Worm (Caenorhabditis elegans): ENCODE data around the gene trcs-2.

Gene trcs-2

DNA sequence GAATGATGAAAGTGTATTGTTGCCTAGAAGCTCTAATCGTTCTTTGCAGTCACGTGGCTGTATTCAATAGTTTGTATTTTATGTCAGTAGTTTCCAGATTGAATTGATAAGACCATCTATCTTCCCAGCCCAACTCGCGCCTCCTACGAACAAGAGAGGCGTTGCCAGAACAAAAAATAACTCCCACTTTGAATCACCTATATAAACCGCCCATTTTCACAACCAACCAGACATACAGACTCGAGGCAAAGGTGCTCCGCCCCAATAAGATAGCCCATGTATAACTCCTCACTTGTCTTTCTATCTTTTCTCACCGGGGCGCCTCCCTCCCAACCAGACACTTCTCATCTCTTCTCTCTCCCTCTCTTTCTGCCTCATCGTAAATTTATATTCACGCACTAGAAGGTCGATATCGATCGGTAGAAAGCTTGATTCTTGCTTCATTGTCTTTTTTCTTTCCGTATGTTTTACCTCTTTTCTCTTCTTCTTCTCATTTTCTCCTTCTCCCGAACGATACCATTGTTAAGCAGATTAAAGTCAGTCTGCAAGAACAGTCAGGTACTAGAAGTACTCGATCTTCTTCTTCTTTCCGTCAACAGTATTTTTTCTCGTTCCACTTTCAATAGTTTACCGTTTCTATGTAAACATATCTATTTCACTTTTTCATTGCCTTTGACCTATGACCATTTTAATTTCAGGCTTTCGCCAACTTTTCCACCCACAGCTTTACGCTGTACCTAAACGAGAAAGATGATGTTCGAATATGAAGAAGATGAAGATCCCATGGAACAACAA is 21.3 kb downstream of the trcs-2 start, which contains the start of gene mak-1:
TSS of gene mak-1 (plus strand) at position 693 of the 795 bp plus-strand sequence.
- no peak for TF ChIP-seq unc-62 (GFP tag; optimal IDR thresholded peaks at IDR 0.05)

DNA sequence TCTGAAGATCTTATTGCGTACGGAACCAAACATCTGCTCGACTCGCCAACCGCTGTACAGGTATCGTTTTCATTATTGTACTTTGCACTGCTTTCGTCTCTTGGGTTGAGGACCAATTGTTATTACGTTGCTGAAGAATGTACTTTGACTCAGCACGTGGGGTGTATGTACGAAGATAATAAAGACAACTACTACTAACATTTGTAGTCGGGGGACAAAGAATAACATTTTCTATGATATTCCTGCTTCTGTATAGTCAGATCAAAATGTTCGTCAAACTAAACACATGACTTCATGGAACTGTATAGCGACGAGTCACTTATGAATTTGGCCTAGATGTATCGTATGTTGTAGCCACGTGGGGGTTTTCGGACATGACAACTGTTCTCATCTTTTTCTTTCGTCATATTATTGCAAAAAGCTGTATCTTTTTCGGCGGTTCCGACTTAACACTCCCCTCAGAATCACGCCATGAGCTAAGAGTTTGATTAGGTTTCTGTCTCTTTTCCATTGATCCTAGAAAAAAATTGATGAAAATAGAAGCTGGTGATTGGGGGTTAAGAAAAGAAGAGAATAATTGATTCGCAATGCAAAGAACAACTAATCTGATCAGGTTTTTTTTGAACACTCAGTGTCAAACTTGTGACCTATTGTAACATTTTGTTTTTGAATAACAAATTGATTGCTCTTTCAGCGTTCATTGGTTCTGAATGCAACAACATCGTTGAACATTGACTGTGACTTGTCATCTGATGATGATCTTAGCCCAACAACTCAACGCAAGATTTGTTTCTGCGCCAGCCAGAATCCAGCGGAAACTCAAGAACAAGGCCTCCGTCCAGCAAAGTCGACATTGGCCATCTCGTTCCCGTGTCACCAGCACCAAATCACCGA is 22.5 kb downstream of the trcs-2 start:
- no peak for TF ChIP-seq unc-62 (GFP tag; optimal IDR thresholded peaks at IDR 0.05)

DNA sequence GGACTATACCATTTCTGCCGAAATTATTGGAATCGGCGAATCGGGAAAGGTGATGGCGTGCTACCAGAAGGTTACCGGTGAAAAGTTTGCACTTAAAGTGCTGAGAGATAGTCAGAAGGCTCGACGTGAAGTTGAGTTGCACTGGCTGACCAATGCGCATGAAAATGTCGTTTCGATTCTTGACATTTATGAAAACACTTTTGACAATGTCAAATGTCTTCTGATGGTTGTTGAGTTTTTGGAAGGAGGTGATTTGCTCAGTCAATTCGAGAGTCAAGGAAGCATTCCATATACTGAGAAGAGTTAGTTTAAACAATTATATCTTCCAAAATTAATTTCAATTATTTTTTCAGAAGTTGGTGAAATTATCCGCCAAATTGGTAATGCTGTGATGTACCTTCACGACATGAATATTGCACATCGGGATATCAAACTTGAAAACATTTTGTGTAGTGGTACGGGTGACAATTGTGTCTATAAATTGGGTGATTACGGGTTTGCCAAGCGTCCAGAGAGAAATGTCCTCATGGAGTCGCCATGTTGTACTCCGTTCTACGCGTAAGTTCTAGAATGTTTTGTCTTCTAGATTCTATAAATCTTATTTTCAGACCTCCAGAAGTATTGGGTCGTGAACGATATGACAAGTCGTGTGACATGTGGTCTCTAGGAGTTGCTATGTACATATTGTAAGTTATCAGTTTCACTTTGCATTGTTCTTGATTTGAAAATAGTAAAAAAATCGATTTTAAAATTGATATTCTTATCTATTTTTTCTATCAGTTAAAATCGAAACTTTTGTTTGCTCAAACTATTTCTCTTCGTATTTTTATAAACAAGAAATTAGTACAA is 23.4 kb downstream of the trcs-2 start:
- TF ChIP-seq unc-62 (GFP tag; optimal IDR thresholded peaks at IDR 0.05), result no peak

DNA sequence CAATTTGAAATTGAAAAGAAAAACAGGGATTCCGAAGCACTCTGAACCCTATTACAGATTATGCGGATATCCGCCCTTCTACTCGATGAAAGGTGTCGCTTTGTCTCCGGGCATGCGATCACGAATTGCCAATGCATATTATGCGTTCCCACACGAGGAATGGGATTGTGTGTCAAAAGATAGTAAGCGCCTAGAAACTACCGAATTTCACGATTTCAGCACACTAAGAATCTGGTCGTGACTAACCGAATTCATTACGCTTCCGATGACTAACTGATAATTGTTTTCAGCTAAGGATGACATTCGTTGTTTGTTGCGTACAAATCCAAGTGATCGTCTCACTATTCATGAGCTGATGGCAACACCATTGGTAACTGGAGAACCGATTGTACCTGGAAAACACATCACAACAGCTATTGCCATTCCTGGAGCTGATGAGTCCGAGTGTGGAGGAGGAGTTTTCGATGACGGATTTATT is 24.1 kb downstream of the trcs-2 start:
- no peak for TF ChIP-seq unc-62 (GFP tag; optimal IDR thresholded peaks at IDR 0.05)

DNA sequence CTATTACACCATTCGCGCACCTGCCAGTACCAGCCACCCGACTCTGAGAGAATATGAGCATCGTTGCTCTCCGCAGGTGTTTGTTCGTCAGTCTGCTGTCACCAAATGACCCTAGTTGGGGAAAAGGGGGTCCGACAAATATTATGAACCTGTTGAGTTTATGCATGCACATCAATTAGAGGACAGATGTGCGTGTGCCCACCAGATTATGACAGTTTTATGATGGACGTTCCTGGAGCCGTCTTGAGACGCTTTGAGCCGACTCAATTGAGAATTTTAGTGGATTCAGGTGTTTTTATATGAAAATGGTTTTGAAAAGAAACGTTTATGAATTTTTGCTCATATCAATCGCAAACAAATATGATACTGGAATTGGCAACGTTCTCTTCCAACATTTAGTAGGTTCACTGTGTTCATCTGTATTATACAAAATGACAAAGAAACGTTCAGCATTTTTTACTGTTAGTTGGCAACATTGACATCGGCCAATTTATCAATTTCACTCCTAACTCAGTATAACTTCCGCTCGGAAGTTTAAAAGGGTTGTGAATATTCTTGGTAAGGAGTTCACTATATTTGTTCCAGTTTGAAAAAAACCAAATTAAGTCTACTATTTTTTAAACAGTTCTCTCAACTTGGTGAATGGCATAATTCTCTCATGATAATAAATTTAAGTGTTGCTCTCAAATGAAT is 25.1 kb downstream of the trcs-2 start:
- TF ChIP-seq unc-62 (GFP tag; optimal IDR thresholded peaks at IDR 0.05), result no peak

DNA sequence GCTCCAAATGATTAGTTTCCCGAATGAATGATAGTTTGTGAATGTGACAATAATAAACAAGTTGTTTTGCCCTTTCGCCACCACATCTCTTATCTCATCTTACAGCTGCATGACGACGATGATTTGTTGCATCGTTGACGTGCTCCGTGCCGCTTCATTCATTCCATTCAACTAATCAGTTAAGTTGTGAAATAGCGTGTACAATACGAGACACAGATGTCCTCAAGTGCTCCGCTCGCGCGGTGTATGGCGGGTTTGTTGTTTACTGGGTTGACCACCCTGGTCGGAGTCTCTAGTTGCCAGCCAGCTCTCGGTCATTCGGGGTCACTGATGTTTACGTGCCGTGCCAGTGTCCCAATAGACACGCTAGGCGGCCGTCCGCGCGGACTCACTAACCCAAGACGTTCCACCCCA is 25.7 kb downstream of the trcs-2 start:
- TF ChIP-seq unc-62 (GFP tag; optimal IDR thresholded peaks at IDR 0.05), result no peak

DNA sequence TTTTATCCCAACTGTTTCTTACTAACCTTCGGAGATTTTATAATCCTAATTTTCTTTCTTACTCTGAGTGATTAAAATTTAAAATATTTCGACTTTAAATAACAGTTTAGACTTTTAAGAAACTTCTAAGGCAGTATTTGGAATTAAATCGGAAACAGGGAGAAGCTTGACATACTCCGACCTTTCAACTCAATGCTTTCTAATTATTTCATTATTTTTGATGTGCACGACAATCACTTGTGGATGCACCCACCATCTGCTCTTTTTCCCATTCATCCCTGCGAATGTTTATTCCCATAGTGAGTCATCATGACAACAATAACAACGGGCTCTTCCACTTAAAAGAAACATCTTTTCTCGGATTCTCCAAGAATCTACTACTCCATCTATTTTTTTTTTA is 26.4 kb downstream of the trcs-2 start:
- TF ChIP-seq unc-62 (GFP tag; optimal IDR thresholded peaks at IDR 0.05), result no peak

DNA sequence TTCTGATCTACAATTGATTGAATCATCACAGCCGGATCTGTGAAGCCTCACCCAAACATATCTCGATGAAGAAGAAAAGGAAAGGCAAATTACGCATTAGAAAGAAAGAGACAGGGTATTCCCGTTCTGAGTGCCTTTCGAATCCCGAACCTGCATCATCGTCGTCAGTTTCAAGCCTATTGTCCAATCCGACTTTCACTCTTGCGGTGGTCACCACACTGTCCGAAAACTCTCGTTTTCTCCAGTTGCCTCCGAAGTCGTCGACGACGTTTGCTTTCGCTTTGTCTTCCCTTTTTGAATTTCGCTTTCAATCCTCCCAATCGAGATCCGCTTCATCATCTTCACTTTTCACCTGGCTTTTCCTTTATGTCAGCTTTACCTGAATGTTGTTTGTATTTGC is 26.8 kb downstream of the trcs-2 start:
- no peak for TF ChIP-seq unc-62 (GFP tag; optimal IDR thresholded peaks at IDR 0.05)

DNA sequence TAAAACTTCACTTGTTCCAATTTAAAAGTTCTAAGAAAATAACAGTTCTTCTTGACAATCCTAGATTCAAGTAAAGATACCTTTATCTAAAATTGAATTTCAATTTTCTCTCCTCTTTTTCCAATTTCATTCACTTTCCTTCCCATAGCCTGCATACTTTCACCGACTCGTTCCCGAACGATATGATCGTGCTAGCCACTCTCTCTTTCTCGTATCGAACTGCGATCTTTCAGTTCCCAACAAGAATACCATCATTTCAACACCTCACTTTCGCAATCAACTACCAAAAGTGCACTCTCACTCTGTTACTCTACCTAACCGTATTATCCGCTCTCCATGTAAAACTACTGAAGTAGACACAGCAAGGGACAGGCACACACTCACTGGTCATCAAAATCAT is 27.8 kb downstream of the trcs-2 start:
- TF ChIP-seq unc-62 (GFP tag; optimal IDR thresholded peaks at IDR 0.05), result no peak

DNA sequence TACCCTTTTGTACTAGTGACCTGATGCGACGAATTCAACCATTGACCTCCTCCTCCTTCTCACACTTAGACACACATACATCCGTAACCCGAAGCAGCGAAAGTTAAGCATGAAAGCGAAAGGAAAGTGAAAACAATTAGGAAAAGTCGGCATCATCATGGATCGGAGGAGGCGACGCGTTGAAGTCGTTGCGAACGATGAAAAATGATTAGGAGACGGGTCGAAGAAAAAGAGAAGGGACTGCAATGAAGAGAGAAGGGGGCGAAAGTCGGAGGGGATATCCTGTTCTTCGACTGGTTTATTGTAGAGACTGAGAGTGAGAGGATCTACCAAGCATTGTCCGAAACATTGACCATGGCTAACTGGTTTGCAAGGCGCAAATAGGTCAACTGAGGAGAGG is 28.8 kb downstream of the trcs-2 start:
- TF ChIP-seq unc-62 (GFP tag; optimal IDR thresholded peaks at IDR 0.05), result no peak

DNA sequence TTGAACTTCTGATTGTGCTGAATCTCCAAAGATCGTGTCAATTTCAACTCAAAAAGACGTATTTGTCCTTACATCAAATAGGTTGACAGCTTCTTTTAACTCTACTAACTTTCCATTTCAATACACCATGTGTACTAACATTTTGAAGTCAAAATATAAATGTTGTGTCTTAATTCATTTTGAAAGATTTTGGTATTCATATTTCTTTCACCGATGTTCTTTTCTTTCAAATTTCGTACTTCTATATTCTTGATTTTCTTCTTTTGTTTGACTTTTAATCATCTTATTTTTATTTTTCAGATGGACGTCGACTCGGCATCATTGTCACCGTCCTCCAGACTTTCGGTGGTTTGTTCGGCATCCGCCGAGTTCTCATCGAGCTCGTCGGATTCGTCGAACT is 29.4 kb downstream of the trcs-2 start, which contains the start of gene atf-2:
TSS of gene atf-2 (plus strand) at position 301 of the 400 bp plus-strand sequence.
- no peak for TF ChIP-seq unc-62 (GFP tag; optimal IDR thresholded peaks at IDR 0.05)

DNA sequence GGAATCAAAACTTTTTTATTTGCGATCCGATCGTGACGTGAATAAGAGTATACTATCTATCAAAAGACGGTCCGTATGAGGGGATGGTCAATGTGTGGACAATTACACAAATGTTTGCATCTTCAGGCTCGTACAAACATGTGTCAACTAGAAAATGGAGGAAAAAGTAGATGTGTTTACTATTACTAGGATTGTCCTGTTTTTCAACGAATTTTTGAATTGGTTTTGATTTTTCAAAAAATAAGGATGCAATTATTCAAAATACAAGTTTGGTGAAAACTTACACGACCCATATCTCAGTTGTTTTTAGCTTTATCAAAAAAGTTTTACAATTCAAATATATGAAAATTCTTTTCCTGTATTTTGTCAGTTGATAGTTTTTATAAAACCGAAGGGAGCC is 33.0 kb downstream of the trcs-2 start, which contains the start of gene K08F8.7:
TSS of gene K08F8.7 (minus strand) at position 101 of the 400 bp plus-strand sequence.
- no peak for TF ChIP-seq unc-62 (GFP tag; optimal IDR thresholded peaks at IDR 0.05)

DNA sequence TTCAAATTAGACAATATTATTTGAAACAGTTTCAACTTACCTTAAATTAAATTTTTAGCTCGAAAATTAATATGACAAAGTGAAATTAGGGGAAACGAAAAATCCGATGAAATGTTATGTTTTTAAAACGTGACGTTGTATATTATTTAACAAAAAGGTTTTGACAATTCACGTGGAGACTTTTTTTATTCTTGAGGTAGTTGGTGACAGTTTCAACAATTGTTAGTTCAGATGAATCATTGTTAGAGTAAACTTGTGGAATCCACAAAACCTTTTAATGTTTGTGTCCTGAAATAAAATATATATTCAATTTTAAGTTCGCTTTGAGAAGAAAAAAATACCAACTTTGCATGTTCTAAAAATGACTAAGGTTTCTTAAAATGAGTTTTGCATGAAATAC is 37.2 kb downstream of the trcs-2 start, which contains the start of gene fut-1:
TSS of gene fut-1 (minus strand) at position 101 of the 400 bp plus-strand sequence.
- TF ChIP-seq unc-62 (GFP tag; optimal IDR thresholded peaks at IDR 0.05), result no peak

DNA sequence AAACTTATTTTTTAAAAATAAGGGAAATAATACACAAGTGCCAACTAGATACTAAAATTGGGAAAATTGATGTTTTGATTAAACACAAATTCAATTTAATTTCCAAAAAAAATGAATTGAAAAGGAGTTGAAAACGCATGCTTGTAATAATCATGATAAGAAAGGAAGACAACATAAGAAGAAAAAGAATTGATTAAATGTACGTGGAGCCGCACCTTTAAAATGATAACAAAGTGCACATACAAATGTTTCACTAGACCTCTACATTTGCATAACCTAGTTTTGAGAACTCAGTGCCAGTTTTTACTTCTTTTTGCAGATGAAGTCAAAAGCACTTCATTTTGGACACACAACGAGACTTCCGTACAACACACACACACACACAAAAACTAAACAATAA is 39.5 kb downstream of the trcs-2 start:
- no peak for TF ChIP-seq unc-62 (GFP tag; optimal IDR thresholded peaks at IDR 0.05)

DNA sequence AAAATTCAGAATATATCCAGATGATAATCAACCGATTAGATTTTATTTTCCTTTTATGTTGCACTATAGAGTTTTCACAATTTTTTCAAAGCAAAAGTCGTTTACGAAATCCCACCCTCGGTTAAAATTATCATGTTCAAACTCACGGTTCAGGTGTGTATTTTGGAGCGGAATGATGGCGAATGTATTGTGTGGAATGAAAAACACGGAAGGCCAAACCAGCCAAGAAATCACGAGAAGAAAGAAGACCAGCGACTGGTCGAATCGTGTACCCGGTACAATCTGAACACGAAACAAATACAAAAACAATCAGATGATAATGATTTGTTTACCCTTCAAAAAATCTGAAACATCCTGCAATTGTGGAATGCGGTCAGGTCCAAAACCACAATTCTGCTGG is 41.1 kb downstream of the trcs-2 start:
- no peak for TF ChIP-seq unc-62 (GFP tag; optimal IDR thresholded peaks at IDR 0.05)

All from whole organism, dauer.